Worm (Caenorhabditis elegans) whole organism, L2 larva: ENCODE results near the gene irld-57.
A peak's percentile ranks its signal among the peaks of the same experiment; 100 is the strongest.
"Not testable (repeated sequence)": the region's sequence is repeated elsewhere in the genome, so short reads cannot be mapped to it uniquely, and the experiment has no call there.

Experiments
- C34F6.9 ChIP-seq: fragments of 150-350 bp; optimal IDR thresholded peaks from 2 replicates; lab custom pipeline; 2014; ENCODE audit warnings: missing biosample characterization, missing genetic modification characterization
- F13H6.1 ChIP-seq: sonication (generic microtip); optimal IDR thresholded peaks from 2 replicates; lab custom pipeline; 2016; ENCODE audit warnings: missing genetic modification characterization, missing compliant biosample characterization
- ZK546.5 ChIP-seq: sonication (generic microtip); optimal IDR thresholded peaks from 2 replicates; lab custom pipeline; 2017; ENCODE audit warnings: missing biosample characterization, missing genetic modification characterization
- alr-1 ChIP-seq: fragments of 150-350 bp; optimal IDR thresholded peaks from 2 replicates; lab custom pipeline; 2014; ENCODE audit warnings: missing biosample characterization, missing genetic modification characterization
- aly-2 ChIP-seq: fragments of 150-350 bp; optimal IDR thresholded peaks from 2 replicates; lab custom pipeline; 2014; ENCODE audit warnings: missing biosample characterization, missing genetic modification characterization
- ama-1 ChIP-seq: fragments of 150-350 bp; optimal IDR thresholded peaks from 2 replicates; lab custom pipeline; 2018; ENCODE audit warnings: inconsistent platforms
- ceh-16 ChIP-seq: fragments of 150-350 bp; optimal IDR thresholded peaks from 2 replicates; lab custom pipeline; 2014; ENCODE audit warnings: missing biosample characterization, missing genetic modification characterization
- crh-2 ChIP-seq: sonication (generic microtip); optimal IDR thresholded peaks from 2 replicates; lab custom pipeline; 2017; ENCODE audit warnings: missing biosample characterization, missing genetic modification characterization
- dmd-4 ChIP-seq: sonication (generic microtip); optimal IDR thresholded peaks from 2 replicates; lab custom pipeline; 2017; ENCODE audit warnings: missing biosample characterization, missing genetic modification characterization
- elt-3 ChIP-seq: sonication (generic microtip); optimal IDR thresholded peaks from 2 replicates; lab custom pipeline; 2017; ENCODE audit warnings: missing biosample characterization, missing genetic modification characterization
- fos-1 ChIP-seq: fragments of 150-350 bp; optimal IDR thresholded peaks from 2 replicates; lab custom pipeline; 2014; ENCODE audit warnings: missing biosample characterization, missing genetic modification characterization
- lin-11 ChIP-seq: fragments of 150-350 bp; sonication (generic microtip); optimal IDR thresholded peaks from 2 replicates; lab custom pipeline; 2014; ENCODE audit warnings: missing biosample characterization, missing genetic modification characterization, inconsistent platforms, mixed read lengths
- lin-13 ChIP-seq: fragments of 150-350 bp; optimal IDR thresholded peaks from 2 replicates; lab custom pipeline; 2014; ENCODE audit warnings: missing biosample characterization, missing genetic modification reagents, missing genetic modification characterization
- lsy-2 ChIP-seq, 2 experiments: fragments of 150-350 bp in 1 of 2; sonication (generic microtip) in 1 of 2; optimal IDR thresholded peaks; 2 replicates each; lab custom pipeline; 2014 to 2017; ENCODE audit warnings: missing biosample characterization in 2 of 2, missing genetic modification characterization in 2 of 2
- mbf-1 ChIP-seq: sonication (generic microtip); optimal IDR thresholded peaks from 2 replicates; lab custom pipeline; 2017; ENCODE audit warnings: missing biosample characterization, missing genetic modification characterization
- mdl-1 ChIP-seq, 2 experiments: fragments of 150-350 bp in 1 of 2; sonication (generic microtip) in 1 of 2; optimal IDR thresholded peaks; 2 replicates each; lab custom pipeline; 2017; ENCODE audit warnings: missing biosample characterization in 2 of 2, missing genetic modification characterization in 2 of 2
- nhr-10 ChIP-seq: sonication (generic microtip); optimal IDR thresholded peaks from 2 replicates; lab custom pipeline; 2017; ENCODE audit warnings: missing biosample characterization, missing genetic modification characterization
- nhr-12 ChIP-seq: fragments of 150-350 bp; optimal IDR thresholded peaks from 2 replicates; lab custom pipeline; 2014; ENCODE audit warnings: missing biosample characterization, missing genetic modification characterization
- nhr-129 ChIP-seq: fragments of 150-350 bp; optimal IDR thresholded peaks from 2 replicates; lab custom pipeline; 2014; ENCODE audit warnings: missing biosample characterization, missing genetic modification characterization
- nhr-21 ChIP-seq: fragments of 150-350 bp; optimal IDR thresholded peaks from 2 replicates; lab custom pipeline; 2014; ENCODE audit warnings: missing biosample characterization, missing genetic modification characterization
- nhr-23 ChIP-seq: fragments of 150-350 bp; optimal IDR thresholded peaks from 2 replicates; lab custom pipeline; 2014; ENCODE audit warnings: missing biosample characterization, missing genetic modification reagents, missing genetic modification characterization
- nhr-25 ChIP-seq: fragments of 150-350 bp; sonication (generic microtip); optimal IDR thresholded peaks from 3 replicates; lab custom pipeline; 2014; ENCODE audit warnings: missing biosample characterization, missing genetic modification characterization
- nhr-6 ChIP-seq: fragments of 150-350 bp; optimal IDR thresholded peaks from 2 replicates; lab custom pipeline; 2014; ENCODE audit warnings: missing biosample characterization, missing genetic modification characterization
- nhr-77 ChIP-seq: fragments of 150-350 bp; optimal IDR thresholded peaks from 2 replicates; lab custom pipeline; 2014; ENCODE audit warnings: missing biosample characterization, missing genetic modification characterization
- sem-4 ChIP-seq: fragments of 150-350 bp; optimal IDR thresholded peaks from 2 replicates; lab custom pipeline; 2014; ENCODE audit warnings: missing biosample characterization, missing genetic modification reagents, missing genetic modification characterization
- sma-3 ChIP-seq: sonication (generic microtip); optimal IDR thresholded peaks from 2 replicates; lab custom pipeline; 2016; ENCODE audit warnings: missing genetic modification reagents, missing genetic modification characterization, missing compliant biosample characterization
- sma-9 ChIP-seq, 2 experiments: fragments of 150-350 bp in 1 of 2; sonication (generic microtip) in 1 of 2; optimal IDR thresholded peaks; 2 replicates each; lab custom pipeline; 2014 to 2016; ENCODE audit warnings: missing genetic modification characterization in 2 of 2, mild to moderate bottlenecking in 1 of 2, missing biosample characterization in 1 of 2, missing compliant biosample characterization in 1 of 2, missing genetic modification reagents in 1 of 2, moderate library complexity in 1 of 2
- unc-39 ChIP-seq: fragments of 150-350 bp; optimal IDR thresholded peaks from 2 replicates; lab custom pipeline; 2014; ENCODE audit warnings: missing biosample characterization, missing genetic modification characterization
- unc-55 ChIP-seq: fragments of 150-350 bp; sonication (generic microtip); optimal IDR thresholded peaks from 3 replicates; lab custom pipeline; 2014; ENCODE audit warnings: missing biosample characterization, missing genetic modification reagents, missing genetic modification characterization
- unc-62 ChIP-seq: fragments of 150-350 bp; optimal IDR thresholded peaks from 2 replicates; lab custom pipeline; 2014; ENCODE audit warnings: missing biosample characterization, missing genetic modification reagents, missing genetic modification characterization
- zag-1 ChIP-seq: fragments of 150-350 bp; optimal IDR thresholded peaks from 2 replicates; lab custom pipeline; 2014; ENCODE audit warnings: missing biosample characterization, missing genetic modification characterization
- ztf-1 ChIP-seq: fragments of 200-800 bp; sonication (Bioruptor generic); conservative IDR thresholded peaks from 2 replicates; pipeline ENCODE4 v1.3.6; 2022; ENCODE audit warnings: missing genetic modification characterization, missing compliant biosample characterization
- ztf-4 ChIP-seq: fragments of 150-350 bp; optimal IDR thresholded peaks from 2 replicates; lab custom pipeline; 2014; ENCODE audit warnings: missing biosample characterization, missing genetic modification characterization

Gene irld-57

ce11 chrV:15766122-15766594 lies 39.6 kb upstream of the irld-57 start, which contains the start of the genes haf-3 and F57A10.2 (continued):
- TF ChIP-seq unc-62: peak; percentile 33
- TF ChIP-seq ama-1: peak; percentile 60
- TF ChIP-seq mdl-1 (tag; optimal IDR thresholded peaks at IDR 0.05; lab: Kevin White, UChicago): peak in 1 of 2 experiments; percentile 19
- no peak for TF ChIP-seq mbf-1 (tag; lab: Kevin White, UChicago)
- no peak for TF ChIP-seq unc-39 (tag; lab: Kevin White, UChicago)
- TF ChIP-seq ZK546.5: no peak
- peak; percentile 92 to 96 for TF ChIP-seq lsy-2 (tag; optimal IDR thresholded peaks at IDR 0.05; lab: Kevin White, UChicago)
- peak; percentile 94 for TF ChIP-seq crh-2 (tag; lab: Kevin White, UChicago)
- TF ChIP-seq ceh-16 (tag; lab: Kevin White, UChicago): peak; percentile 60
- peak; percentile 92 for TF ChIP-seq nhr-25 (tag; lab: Kevin White, UChicago)
- TF ChIP-seq ztf-1: no peak
- TF ChIP-seq unc-55: peak; percentile 94
- TF ChIP-seq nhr-6 (tag; lab: Kevin White, UChicago): peak; percentile 84
- TF ChIP-seq dmd-4: peak; percentile 41
- TF ChIP-seq nhr-23 (tag; lab: Kevin White, UChicago): no peak
- peak; percentile 83 for TF ChIP-seq sem-4 (tag; lab: Kevin White, UChicago)
- TF ChIP-seq nhr-21 (tag; lab: Kevin White, UChicago): peak; percentile 87
- TF ChIP-seq fos-1: peak; percentile 57
- peak; percentile 68 for TF ChIP-seq nhr-77 (tag; lab: Kevin White, UChicago)
- TF ChIP-seq ztf-4: peak; percentile 84
- TF ChIP-seq nhr-129: peak; percentile 78
- no peak for TF ChIP-seq alr-1 (tag; lab: Kevin White, UChicago)

DNA sequence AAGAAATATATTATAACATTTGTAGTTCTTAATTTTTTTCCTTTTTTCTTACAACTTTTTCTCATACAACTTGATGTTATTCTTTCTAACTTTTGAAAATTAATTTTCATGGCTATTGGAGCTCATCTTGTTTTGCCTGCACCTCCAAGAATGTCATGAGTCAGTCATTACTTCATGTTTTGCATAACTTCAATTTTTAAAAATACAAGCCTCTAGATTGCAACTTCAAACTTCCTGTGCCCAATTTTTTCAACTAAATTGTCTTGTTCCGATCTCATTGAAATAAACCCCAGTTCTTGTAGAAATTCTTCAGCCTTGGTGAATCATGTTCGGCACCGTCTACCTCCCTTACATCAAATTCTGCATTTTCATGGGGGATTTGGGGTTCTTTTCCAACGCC lies 31.9 kb upstream of the irld-57 start, which contains the start of gene str-9:
Gene str-9, plus strand, starts transcription at position 301 of the 400 bp plus-strand sequence.
- TF ChIP-seq aly-2 (tag; lab: Kevin White, UChicago) (no peak), fos-1 (no peak)

DNA sequence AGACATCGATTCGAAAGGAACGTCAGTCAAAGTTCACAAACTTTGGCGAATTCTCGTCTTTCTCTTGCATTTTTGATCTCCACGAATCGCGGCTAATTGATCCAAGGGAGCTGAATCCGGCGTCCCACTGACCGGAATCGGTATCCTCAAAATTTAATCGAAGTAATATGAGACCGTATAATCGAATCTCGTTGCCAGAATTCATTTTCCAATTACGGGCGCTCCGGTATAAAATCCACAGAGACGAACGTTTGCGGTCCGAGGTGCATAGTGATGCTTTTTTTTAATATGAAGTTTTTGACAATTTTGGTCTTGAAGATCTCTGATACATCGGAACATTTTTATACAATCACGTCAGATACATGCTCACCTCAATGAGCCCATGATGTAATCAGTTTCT lies 31.1 kb upstream of the irld-57 start:
- TF ChIP-seq mdl-1 (tag; optimal IDR thresholded peaks at IDR 0.05; lab: Kevin White, UChicago) (no peak), alr-1 (tag; lab: Kevin White, UChicago) (no peak), sma-9 (GFP tag; optimal IDR thresholded peaks at IDR 0.05; lab: Kevin White, UChicago) (no peak), sma-9 (tag; optimal IDR thresholded peaks at IDR 0.05; lab: Kevin White, UChicago) (no peak), nhr-21 (tag; lab: Kevin White, UChicago) (no peak), nhr-129 (no peak), fos-1 (no peak), nhr-23 (tag; lab: Kevin White, UChicago) (no peak), nhr-12 (tag; lab: Kevin White, UChicago) (no peak), nhr-10 (tag; lab: Kevin White, UChicago) (no peak), unc-55 (no peak), ztf-1 (no peak), elt-3 (tag; lab: Kevin White, UChicago) (no peak), sma-3 (GFP tag; lab: Kevin White, UChicago) (no peak), mbf-1 (tag; lab: Kevin White, UChicago) (no peak), lin-11 (tag; lab: Kevin White, UChicago) (no peak), zag-1 (tag; lab: Kevin White, UChicago) (no peak), lin-13 (no peak), lsy-2 (tag; optimal IDR thresholded peaks at IDR 0.05; lab: Kevin White, UChicago) (no peak), nhr-25 (tag; lab: Kevin White, UChicago) (no peak)

- TF ChIP-seq sma-9 (GFP tag; optimal IDR thresholded peaks at IDR 0.05; lab: Kevin White, UChicago); sma-9 (tag; optimal IDR thresholded peaks at IDR 0.05; lab: Kevin White, UChicago); nhr-21 (tag; lab: Kevin White, UChicago); F13H6.1 (tag; lab: Kevin White, UChicago): not testable (repeated sequence)
Measured at ce11 chrV:15754731-15755130, 28.2 kb upstream of the irld-57 start, which contains the start of gene str-8. str-8 (plus strand) TSS chrV:15755031.

ce11 chrV:15752941-15753340 lies 26.4 kb upstream of the irld-57 start, which contains the start of gene str-5:
str-5 (plus strand) TSS chrV:15753241.
- TF ChIP-seq C34F6.9; nhr-12 (tag; lab: Kevin White, UChicago); dmd-4: not testable (repeated sequence)
